Worm (Caenorhabditis elegans) whole organism, L2 larva: ENCODE data around the gene F11A10.5.

Experiments used
- ama-1 ChIP-seq: fragments of 150-350 bp; optimal IDR thresholded peaks from 2 replicates; lab custom pipeline; 2018; ENCODE audit warnings: inconsistent platforms
- egl-27 ChIP-seq: sonication (generic microtip); optimal IDR thresholded peaks from 3 replicates; lab custom pipeline; 2017; ENCODE audit warnings: missing biosample characterization, missing genetic modification reagents, missing genetic modification characterization
- nhr-12 ChIP-seq: fragments of 150-350 bp; optimal IDR thresholded peaks from 2 replicates; lab custom pipeline; 2014; ENCODE audit warnings: missing biosample characterization, missing genetic modification characterization
- ztf-11 ChIP-seq: sonication (generic microtip); optimal IDR thresholded peaks from 2 replicates; lab custom pipeline; 2017; ENCODE audit warnings: missing biosample characterization, missing genetic modification characterization

DNA sequence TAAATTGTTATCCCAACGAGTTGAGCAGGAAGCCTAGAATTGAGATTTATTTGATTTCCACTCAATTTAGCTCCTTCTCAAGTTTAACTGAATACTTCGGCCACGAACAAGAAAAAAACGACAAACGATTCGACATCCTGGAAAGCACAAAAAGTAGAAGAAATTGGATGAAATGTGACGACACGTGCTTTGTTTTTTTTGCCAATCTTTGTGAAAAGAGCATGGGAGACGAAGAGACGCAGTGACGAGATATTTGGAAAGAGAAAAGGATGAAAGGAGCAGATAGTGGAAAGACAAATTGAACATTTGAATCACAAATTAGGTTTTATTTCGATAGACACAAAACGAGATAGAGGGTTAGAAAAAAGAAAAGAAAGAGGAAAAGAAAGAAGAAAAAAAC, 20.6 kb downstream of the F11A10.5 start:
- TF ChIP-seq ama-1 (lab: Kevin White, UChicago): no peak
- TF ChIP-seq egl-27 (tag; lab: Kevin White, UChicago): no peak
- TF ChIP-seq ztf-11: no peak
- no peak for TF ChIP-seq nhr-12 (tag; lab: Kevin White, UChicago)
